Fruit fly (Drosophila melanogaster): ENCODE data around the gene CG15219.

CG15219 gene

DNA sequence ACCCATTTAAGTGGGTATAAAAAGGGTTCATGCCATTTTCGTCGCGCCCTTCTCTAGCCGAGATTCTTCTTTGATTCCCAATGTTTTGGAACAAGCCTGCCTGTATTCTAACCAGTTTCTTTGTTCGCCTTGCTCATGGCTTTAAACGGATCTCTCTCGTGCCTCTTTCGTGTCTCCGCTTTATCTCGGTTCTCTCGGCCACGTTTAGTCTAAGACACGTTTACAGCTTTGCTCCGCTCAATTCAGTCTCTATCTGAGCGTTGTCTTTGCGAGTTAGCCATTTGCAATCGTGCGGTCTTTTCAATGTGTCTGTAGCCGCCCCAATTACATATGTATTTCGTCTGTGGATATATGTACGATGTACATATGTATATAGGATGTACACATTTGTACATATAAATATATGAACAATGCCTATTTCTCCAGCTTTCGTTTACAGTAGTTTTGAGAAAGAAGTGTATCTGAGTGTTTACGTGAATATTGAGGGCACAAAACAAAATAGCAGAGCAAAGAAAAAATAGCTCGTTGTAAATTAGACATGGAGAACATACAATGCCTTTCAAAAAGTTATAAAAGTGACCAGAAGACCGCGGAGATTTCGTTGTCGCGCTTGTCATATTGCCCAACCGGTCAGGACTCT lies 28.9 kb upstream of the CG15219 start (continued):
- TF ChIP-seq NK7.1 (GFP tag; optimal IDR thresholded peaks at IDR 0.05) (no peak), Jarid2 (GFP tag; optimal IDR thresholded peaks at IDR 0.05) (peak; percentile 68), nom (GFP tag; optimal IDR thresholded peaks at IDR 0.05) (peak; percentile 18), Deaf1 (tag; optimal IDR thresholded peaks at IDR 0.05) (peak; percentile 60), gro (GFP tag; optimal IDR thresholded peaks at IDR 0.05) (peak; percentile 25), Trl (optimal IDR thresholded peaks at IDR 0.05) (peak; percentile 62 to 77), Trl (GFP tag; optimal IDR thresholded peaks at IDR 0.05) (no peak), Med (GFP tag) (peak; percentile 48), D19A (tag; optimal IDR thresholded peaks at IDR 0.05) (peak; percentile 85), CG4707 (GFP tag; optimal IDR thresholded peaks at IDR 0.05) (no peak), YL-1 (GFP tag; optimal IDR thresholded peaks at IDR 0.05) (peak; percentile 2), insv (GFP tag; optimal IDR thresholded peaks at IDR 0.05) (peak in 1 of 2 experiments; percentile 44), CG10543 (GFP tag; optimal IDR thresholded peaks at IDR 0.05) (peak; percentile 34), Doc2 (GFP tag; IDR thresholded peaks at IDR 0.05) (no peak), cwo (GFP tag; optimal IDR thresholded peaks at IDR 0.05) (no peak), CG3163 (GFP tag; optimal IDR thresholded peaks at IDR 0.05) (peak; percentile 9), sens (GFP tag) (peak; percentile 64)

DNA sequence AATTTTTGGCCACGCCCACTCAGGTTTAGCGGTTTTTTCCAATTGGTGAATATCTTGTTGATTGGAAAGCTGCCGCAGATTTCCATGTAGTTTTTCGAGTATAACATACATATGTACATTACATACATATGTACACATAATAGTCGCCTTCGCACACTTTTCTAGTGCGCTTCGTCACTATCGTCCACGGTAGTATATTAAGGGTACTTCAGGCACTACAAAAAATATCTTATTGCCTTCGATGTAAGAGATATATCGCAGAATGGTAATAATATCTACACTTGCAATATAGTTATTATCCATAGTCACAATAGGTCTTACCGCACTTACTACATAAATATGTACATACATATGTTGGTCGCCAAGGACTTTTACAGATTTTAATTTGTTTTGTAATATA lies 27.7 kb upstream of the CG15219 start:
- peak; percentile 76 for TF ChIP-seq CG30020 (tag; optimal IDR thresholded peaks at IDR 0.05)
- TF ChIP-seq Hr78 (GFP tag; optimal IDR thresholded peaks at IDR 0.05) = no peak
- no peak for TF ChIP-seq sisA (GFP tag; IDR thresholded peaks at IDR 0.05)
- no peak for TF ChIP-seq vfl (GFP tag; optimal IDR thresholded peaks at IDR 0.05)
- no peak for TF ChIP-seq HLHmδ (GFP tag; optimal IDR thresholded peaks at IDR 0.05)
- TF ChIP-seq Bteb2 (GFP tag; optimal IDR thresholded peaks at IDR 0.05) = no peak
- TF ChIP-seq ken (GFP tag; IDR thresholded peaks at IDR 0.05) = no peak
- no peak for TF ChIP-seq otp (GFP tag; IDR thresholded peaks at IDR 0.05)
- TF ChIP-seq CG3847 (GFP tag; IDR thresholded peaks at IDR 0.05) = no peak
- no peak for TF ChIP-seq Mrtf (GFP tag; IDR thresholded peaks at IDR 0.05)
- TF ChIP-seq CG18599 (GFP tag; optimal IDR thresholded peaks at IDR 0.05) = no peak
- TF ChIP-seq CG6654 (GFP tag; optimal IDR thresholded peaks at IDR 0.05) = no peak
- peak; percentile 28 for TF ChIP-seq CG1603 (tag; optimal IDR thresholded peaks at IDR 0.05)
- no peak for TF ChIP-seq bowl (GFP tag; IDR thresholded peaks at IDR 0.05)
- no peak for TF ChIP-seq crol (GFP tag; IDR thresholded peaks at IDR 0.05)
- no peak for TF ChIP-seq CG4707 (GFP tag; optimal IDR thresholded peaks at IDR 0.05)
- TF ChIP-seq Elba2 (GFP tag; optimal IDR thresholded peaks at IDR 0.05) = peak; percentile 80
- peak in 1 of 2 experiments; percentile 11 for TF ChIP-seq eve (GFP tag; optimal IDR thresholded peaks at IDR 0.05)
- no peak for TF ChIP-seq trh (GFP tag; optimal IDR thresholded peaks at IDR 0.05)
- peak; percentile 41; the same call in 2 of the 3 replicates for TF ChIP-seq row (GFP tag; IDR thresholded peaks at IDR 0.05)
- no peak for TF ChIP-seq CG2202 (tag; optimal IDR thresholded peaks at IDR 0.05)
- TF ChIP-seq CG17912 (GFP tag; optimal IDR thresholded peaks at IDR 0.05) = no peak
- peak; percentile 54 for TF ChIP-seq CG17802 (tag; optimal IDR thresholded peaks at IDR 0.05)
- no peak for TF ChIP-seq CG15073 (GFP tag; optimal IDR thresholded peaks at IDR 0.05)
- no peak for TF ChIP-seq Pdp1 (GFP tag; optimal IDR thresholded peaks at IDR 0.05)
- TF ChIP-seq CG10321 (GFP tag; IDR thresholded peaks at IDR 0.05) = no peak
- TF ChIP-seq fu2 (GFP tag; optimal IDR thresholded peaks at IDR 0.05) = no peak
- TF ChIP-seq CG1233 (GFP tag; optimal IDR thresholded peaks at IDR 0.05) = no peak
- TF ChIP-seq shn (GFP tag; optimal IDR thresholded peaks at IDR 0.05) = no peak
- no peak for TF ChIP-seq Atf3 (GFP tag; optimal IDR thresholded peaks at IDR 0.05)
- peak; percentile 59 for TF ChIP-seq CG10431 (GFP tag; optimal IDR thresholded peaks at IDR 0.05)
- TF ChIP-seq CG6175 (GFP tag; IDR thresholded peaks at IDR 0.05) = no peak
- TF ChIP-seq wdn (GFP tag; IDR thresholded peaks at IDR 0.05) = no peak
- peak; percentile 83 for TF ChIP-seq Meics (GFP tag; optimal IDR thresholded peaks at IDR 0.05)
- no peak for TF ChIP-seq CG16863 (GFP tag; optimal IDR thresholded peaks at IDR 0.05)
